Worm (Caenorhabditis elegans) whole organism, L1 larva: ENCODE results near the gene rig-3.

Experiments
- ces-1 ChIP-seq: fragments of 150-350 bp; optimal IDR thresholded peaks from 2 replicates; lab custom pipeline; 2014; ENCODE audit warnings: missing biosample characterization, missing genetic modification reagents, missing genetic modification characterization
- efl-1 ChIP-seq, 4 experiments: fragments of 150-350 bp; optimal IDR thresholded peaks in 3 of 4; peaks in 1 of 4; 1 replicate in 1 of 4; 2 replicates in 3 of 4; lab custom pipeline; 2014; ENCODE audit warnings: missing biosample characterization in 2 of 4, missing genetic modification characterization in 2 of 4, missing genetic modification reagents in 2 of 4
- lin-15B ChIP-seq: fragments of 150-350 bp; sonication (generic microtip); optimal IDR thresholded peaks from 3 replicates; lab custom pipeline; 2014; ENCODE audit warnings: missing biosample characterization, missing genetic modification characterization
- nhr-77 ChIP-seq: fragments of 150-350 bp; optimal IDR thresholded peaks from 2 replicates; lab custom pipeline; 2014; ENCODE audit warnings: missing biosample characterization, missing genetic modification characterization
- unc-130 ChIP-seq: fragments of 150-350 bp; optimal IDR thresholded peaks from 2 replicates; lab custom pipeline; 2017; ENCODE audit warnings: missing biosample characterization, missing genetic modification characterization, inconsistent platforms
- unc-98 ChIP-seq: fragments of 200-800 bp; sonication (Bioruptor generic); IDR thresholded peaks from 2 replicates; pipeline ENCODE4 v1.3.6; 2022; ENCODE audit warnings: missing genetic modification characterization, missing compliant biosample characterization

DNA sequence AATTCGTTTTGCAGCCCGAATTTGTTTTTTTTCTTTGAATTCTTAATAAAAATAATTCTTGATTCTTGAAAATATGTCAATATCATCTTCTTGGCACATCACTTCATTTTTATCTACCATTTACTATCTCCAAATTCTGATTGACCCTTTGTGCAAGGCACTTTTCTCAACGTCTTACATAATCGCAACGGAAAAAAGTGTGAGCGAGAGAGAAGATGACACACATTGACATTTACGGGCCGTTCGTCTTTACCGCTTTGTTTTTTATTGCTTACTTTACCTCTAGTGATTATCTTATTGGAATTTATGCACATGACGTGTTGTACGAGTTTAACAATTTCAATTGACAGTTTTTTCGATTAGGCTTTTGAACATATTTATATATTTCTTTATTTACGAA, 4.8 kb upstream of the rig-3 start:
- TF ChIP-seq ces-1 (no peak), unc-98 (GFP tag; lab: Robert Waterston, UW) (no peak), efl-1 (optimal IDR thresholded peaks at IDR 0.05; lab: Kevin White, UChicago) (no peak), efl-1 (GFP tag; optimal IDR thresholded peaks at IDR 0.05 in 1 of 2; lab: Kevin White, UChicago) (no peak), unc-130 (tag; lab: Kevin White, UChicago) (no peak), lin-15B (tag; lab: Kevin White, UChicago) (no peak), nhr-77 (tag; lab: Kevin White, UChicago) (no peak)
